Worm (Caenorhabditis elegans) whole organism, L4 larva: ENCODE results near the gene T26C12.2.
A peak's percentile ranks its signal among the peaks of the same experiment; 100 is the strongest.

Experiments used
- F37D6.2 ChIP-seq: sonication (generic microtip); optimal IDR thresholded peaks from 2 replicates; lab custom pipeline; 2016; ENCODE audit warnings: mild to moderate bottlenecking, missing genetic modification characterization, missing compliant biosample characterization
- R02D3.7 ChIP-seq: fragments of 150-350 bp; sonication (generic microtip); optimal IDR thresholded peaks from 3 replicates; lab custom pipeline; 2014; ENCODE audit warnings: missing biosample characterization, missing genetic modification characterization
- ZK337.2 ChIP-seq: fragments of 200-800 bp; sonication (Bioruptor generic); IDR thresholded peaks from 2 replicates; pipeline ENCODE4 v1.3.6; 2022; ENCODE audit warnings: missing genetic modification reagents, missing genetic modification characterization, missing compliant biosample characterization
- aly-2 ChIP-seq: sonication (generic microtip); optimal IDR thresholded peaks from 2 replicates; lab custom pipeline; 2018; ENCODE audit warnings: missing biosample characterization, missing genetic modification characterization
- ceh-20 ChIP-seq: fragments of 200-800 bp; sonication (Bioruptor generic); IDR thresholded peaks from 2 replicates; pipeline ENCODE4 v1.3.6; 2022; ENCODE audit warnings: missing genetic modification reagents, missing genetic modification characterization, missing compliant biosample characterization
- ceh-32 ChIP-seq: sonication (generic microtip); optimal IDR thresholded peaks from 2 replicates; lab custom pipeline; 2016; ENCODE audit warnings: mild to moderate bottlenecking, missing genetic modification characterization, missing compliant biosample characterization; ENCODE audit not compliant: poor library complexity
- ceh-44 ChIP-seq: fragments of 200-800 bp; sonication (Bioruptor generic); IDR thresholded peaks from 2 replicates; pipeline ENCODE4 v1.3.6; 2022; ENCODE audit warnings: missing genetic modification reagents, missing genetic modification characterization, missing compliant biosample characterization
- ceh-82 ChIP-seq: sonication (generic microtip); optimal IDR thresholded peaks from 2 replicates; lab custom pipeline; 2017; ENCODE audit warnings: missing biosample characterization, missing genetic modification characterization
- daf-16 ChIP-seq, 3 experiments: sonication (generic microtip); optimal IDR thresholded peaks; 2 replicates each; lab custom pipeline; 2016 to 2017; ENCODE audit warnings: missing genetic modification characterization in 3 of 3, missing genetic modification reagents in 3 of 3, mild to moderate bottlenecking in 2 of 3, missing compliant biosample characterization in 2 of 3, missing biosample characterization in 1 of 3, moderate library complexity in 1 of 3
- dmd-6 ChIP-seq: fragments of 200-800 bp; sonication (Bioruptor generic); IDR thresholded peaks from 2 replicates; pipeline ENCODE4 v1.3.6; 2022; ENCODE audit warnings: missing genetic modification reagents, missing genetic modification characterization, missing compliant biosample characterization
- dmd-8 ChIP-seq: fragments of 200-800 bp; sonication (Bioruptor generic); IDR thresholded peaks from 2 replicates; pipeline ENCODE4 v1.3.6; 2022; ENCODE audit warnings: missing genetic modification characterization, missing compliant biosample characterization
- dve-1 ChIP-seq: sonication (generic microtip); optimal IDR thresholded peaks from 2 replicates; lab custom pipeline; 2017; ENCODE audit warnings: antibody characterized with exemption, mild to moderate bottlenecking, missing genetic modification characterization, missing compliant biosample characterization; ENCODE audit not compliant: insufficient read depth
- egl-27 ChIP-seq: sonication (generic microtip); optimal IDR thresholded peaks from 3 replicates; lab custom pipeline; 2017; ENCODE audit warnings: missing biosample characterization, missing genetic modification reagents, missing genetic modification characterization
- fos-1 ChIP-seq: fragments of 150-350 bp; optimal IDR thresholded peaks from 2 replicates; lab custom pipeline; 2014; ENCODE audit warnings: missing biosample characterization, missing genetic modification characterization
- hlh-11 ChIP-seq: fragments of 200-800 bp; sonication (Bioruptor generic); optimal IDR thresholded peaks from 2 replicates; lab custom pipeline; 2018; ENCODE audit warnings: mild to moderate bottlenecking, missing genetic modification characterization, missing compliant biosample characterization
- hlh-30 ChIP-seq: sonication (generic microtip); optimal IDR thresholded peaks from 2 replicates; lab custom pipeline; 2017; ENCODE audit warnings: antibody characterized with exemption, mild to moderate bottlenecking, missing genetic modification characterization, missing compliant biosample characterization; ENCODE audit not compliant: insufficient read depth
- lim-7 ChIP-seq: fragments of 200-800 bp; sonication (Bioruptor generic); IDR thresholded peaks from 2 replicates; pipeline ENCODE4 v1.3.6; 2022; ENCODE audit warnings: missing genetic modification characterization, missing compliant biosample characterization
- lin-1 ChIP-seq: fragments of 200-800 bp; sonication (Bioruptor generic); IDR thresholded peaks from 2 replicates; pipeline ENCODE4 v1.3.6; 2022; ENCODE audit warnings: missing genetic modification reagents, missing genetic modification characterization, missing compliant biosample characterization
- lin-15B ChIP-seq: fragments of 150-350 bp; sonication (generic microtip); optimal IDR thresholded peaks from 3 replicates; lab custom pipeline; 2014; ENCODE audit warnings: missing biosample characterization, missing genetic modification characterization
- lin-29 ChIP-seq: fragments of 200-800 bp; sonication (Bioruptor generic); IDR thresholded peaks from 2 replicates; pipeline ENCODE4 v1.3.6; 2022; ENCODE audit warnings: missing genetic modification reagents, missing genetic modification characterization, missing compliant biosample characterization
- madf-5 ChIP-seq, 2 experiments: fragments of 200-800 bp; sonication (Bioruptor generic); IDR thresholded peaks; 2 replicates each; pipeline ENCODE4 v1.3.6; 2022; ENCODE audit warnings: missing compliant biosample characterization in 2 of 2, missing genetic modification characterization in 2 of 2
- mdl-1 ChIP-seq, 2 experiments: fragments of 150-350 bp in 1 of 2; sonication (generic microtip) in 1 of 2; optimal IDR thresholded peaks; 2 replicates each; lab custom pipeline; 2014 to 2017; ENCODE audit warnings: missing biosample characterization in 2 of 2, missing genetic modification characterization in 2 of 2
- mdt-29 ChIP-seq: fragments of 200-800 bp; sonication (Bioruptor generic); IDR thresholded peaks from 2 replicates; pipeline ENCODE4 v1.3.6; 2022; ENCODE audit warnings: missing genetic modification reagents, missing genetic modification characterization, missing compliant biosample characterization
- mxl-3 ChIP-seq: fragments of 200-800 bp; sonication (Bioruptor generic); optimal IDR thresholded peaks from 2 replicates; lab custom pipeline; 2018; ENCODE audit warnings: mild to moderate bottlenecking, missing genetic modification characterization, missing compliant biosample characterization
- nhr-102 ChIP-seq: sonication (generic microtip); optimal IDR thresholded peaks from 2 replicates; lab custom pipeline; 2016; ENCODE audit warnings: mild to moderate bottlenecking, missing genetic modification characterization, moderate library complexity, missing compliant biosample characterization
- nhr-11 ChIP-seq: fragments of 150-350 bp; optimal IDR thresholded peaks from 2 replicates; lab custom pipeline; 2014; ENCODE audit warnings: missing biosample characterization, missing genetic modification characterization
- nhr-28 ChIP-seq: fragments of 150-350 bp; optimal IDR thresholded peaks from 2 replicates; lab custom pipeline; 2014; ENCODE audit warnings: missing biosample characterization, missing genetic modification characterization
- nhr-41 ChIP-seq: fragments of 200-800 bp; sonication (Bioruptor generic); IDR thresholded peaks from 2 replicates; pipeline ENCODE4 v1.3.6; 2022; ENCODE audit warnings: missing genetic modification reagents, missing genetic modification characterization, missing compliant biosample characterization
- nhr-42 ChIP-seq: fragments of 200-800 bp; sonication (Bioruptor generic); IDR thresholded peaks from 2 replicates; pipeline ENCODE4 v1.3.6; 2022; ENCODE audit warnings: missing genetic modification characterization, missing compliant biosample characterization
- nhr-6 ChIP-seq: fragments of 150-350 bp; optimal IDR thresholded peaks from 2 replicates; lab custom pipeline; 2014; ENCODE audit warnings: missing biosample characterization, missing genetic modification characterization
- nhr-76 ChIP-seq: fragments of 150-350 bp; optimal IDR thresholded peaks from 2 replicates; lab custom pipeline; 2014; ENCODE audit warnings: missing biosample characterization, missing genetic modification characterization
- nhr-77 ChIP-seq: fragments of 150-350 bp; optimal IDR thresholded peaks from 2 replicates; lab custom pipeline; 2014; ENCODE audit warnings: missing biosample characterization, missing genetic modification characterization
- pqm-1 ChIP-seq: sonication (generic microtip); optimal IDR thresholded peaks from 2 replicates; lab custom pipeline; 2017; ENCODE audit warnings: missing biosample characterization, missing genetic modification characterization
- rbr-2 ChIP-seq: sonication (generic microtip); optimal IDR thresholded peaks from 2 replicates; lab custom pipeline; 2016; ENCODE audit warnings: missing genotype, missing genetic modification characterization, missing compliant biosample characterization
- saeg-2 ChIP-seq: fragments of 200-800 bp; sonication (Bioruptor generic); IDR thresholded peaks from 2 replicates; pipeline ENCODE4 v1.3.6; 2022; ENCODE audit warnings: missing genetic modification reagents, missing genetic modification characterization, missing compliant biosample characterization
- set-16 ChIP-seq: fragments of 200-800 bp; sonication (Bioruptor generic); IDR thresholded peaks from 2 replicates; pipeline ENCODE4 v1.3.6; 2022; ENCODE audit warnings: missing genetic modification reagents, missing genetic modification characterization, missing compliant biosample characterization
- skn-1 ChIP-seq: fragments of 150-350 bp; optimal IDR thresholded peaks from 2 replicates; lab custom pipeline; 2014; ENCODE audit warnings: missing biosample characterization, missing genetic modification characterization
- spr-3 ChIP-seq: fragments of 200-800 bp; sonication (Bioruptor generic); optimal IDR thresholded peaks from 2 replicates; lab custom pipeline; 2018; ENCODE audit warnings: mild to moderate bottlenecking, missing genetic modification characterization, missing compliant biosample characterization
- tra-1 ChIP-seq: fragments of 200-800 bp; sonication (Bioruptor generic); IDR thresholded peaks from 2 replicates; pipeline ENCODE4 v1.3.6; 2022; ENCODE audit warnings: missing genetic modification reagents, missing genetic modification characterization, missing compliant biosample characterization
- unc-130 ChIP-seq: sonication (generic microtip); optimal IDR thresholded peaks from 2 replicates; lab custom pipeline; 2016; ENCODE audit warnings: missing genetic modification reagents, missing genetic modification characterization, missing compliant biosample characterization
- zfp-2 ChIP-seq: sonication (generic microtip); optimal IDR thresholded peaks from 2 replicates; lab custom pipeline; 2016; ENCODE audit warnings: mild to moderate bottlenecking, missing genetic modification characterization, missing compliant biosample characterization
- zip-11 ChIP-seq: fragments of 200-800 bp; sonication (Bioruptor generic); IDR thresholded peaks from 2 replicates; pipeline ENCODE4 v1.3.6; 2022; ENCODE audit warnings: missing genetic modification characterization, missing compliant biosample characterization

T26C12.2 gene

ce11 chrIV:3267581-3267980, 2.0 kb upstream of the T26C12.2 start, which contains the start of gene clec-173:
clec-173 (minus strand) TSS chrIV:3267681.
- TF ChIP-seq zip-11 (no peak), ceh-32 (tag; lab: Kevin White, UChicago) (no peak), R02D3.7 (no peak)

- TF ChIP-seq hlh-30 (tag; lab: Kevin White, UChicago) (no peak), set-16 (GFP tag; lab: Robert Waterston, UW) (peak; percentile 73), dmd-8 (GFP tag; lab: Robert Waterston, UW) (no peak), mdl-1 (tag; optimal IDR thresholded peaks at IDR 0.05; lab: Kevin White, UChicago) (no peak), nhr-28 (tag; lab: Kevin White, UChicago) (no peak), zfp-2 (tag; lab: Kevin White, UChicago) (no peak), lim-7 (GFP tag; lab: Robert Waterston, UW) (no peak), nhr-42 (GFP tag; lab: Robert Waterston, UW) (0 out of 2 replicates have a peak, but pooled peaks have one; percentile 12), fos-1 (tag; lab: Kevin White, UChicago) (no peak), mdt-29 (GFP tag; lab: Robert Waterston, UW) (no peak), dmd-6 (GFP tag; lab: Robert Waterston, UW) (no peak), tra-1 (GFP tag; lab: Robert Waterston, UW) (no peak)
Observed at ce11 chrIV:3266841-3267240, 1.3 kb upstream of the T26C12.2 start.

- TF ChIP-seq nhr-11 (tag; lab: Kevin White, UChicago) = no peak
- no peak for TF ChIP-seq ZK337.2
- TF ChIP-seq ceh-32 (tag; lab: Kevin White, UChicago) = no peak
- no peak for TF ChIP-seq lin-29 (GFP tag; lab: Robert Waterston, UW)
- TF ChIP-seq pqm-1 (tag; lab: Kevin White, UChicago) = no peak
- TF ChIP-seq lim-7 (GFP tag; lab: Robert Waterston, UW) = no peak
- no peak for TF ChIP-seq rbr-2 (tag; lab: Kevin White, UChicago)
- TF ChIP-seq nhr-42 (GFP tag; lab: Robert Waterston, UW) = no peak
- no peak for TF ChIP-seq aly-2 (tag; lab: Kevin White, UChicago)
- TF ChIP-seq, all 104 proteins: peak for 0
Observed at ce11 chrIV:3261761-3262160, 3.8 kb downstream of the T26C12.2 start.

- TF ChIP-seq hlh-30 (tag; lab: Kevin White, UChicago) (no peak), mxl-3 (GFP tag; lab: Kevin White, UChicago) (no peak), ceh-44 (no peak)
Observed at ce11 chrIV:3260216-3260615, 5.3 kb downstream of the T26C12.2 start.

ce11 chrIV:3258528-3258927, 7.0 kb downstream of the T26C12.2 start, which contains the start of gene T26C12.1:
T26C12.1 (plus strand) TSS chrIV:3258910.
- TF ChIP-seq ceh-82 (tag; lab: Kevin White, UChicago) (no peak), dmd-6 (GFP tag; lab: Robert Waterston, UW) (peak; percentile 57; the same call in 1 of the 2 replicates), nhr-11 (tag; lab: Kevin White, UChicago) (no peak), mdl-1 (tag; optimal IDR thresholded peaks at IDR 0.05; lab: Kevin White, UChicago) (peak in 1 of 2 experiments; percentile 73), madf-5 (GFP tag; IDR thresholded peaks at IDR 0.05; lab: Robert Waterston, UW) (no peak), skn-1 (tag; lab: Kevin White, UChicago) (no peak), nhr-6 (tag; lab: Kevin White, UChicago) (no peak), daf-16 (GFP tag; optimal IDR thresholded peaks at IDR 0.05; lab: Kevin White, UChicago) (no peak), daf-16 (tag; optimal IDR thresholded peaks at IDR 0.05; lab: Kevin White, UChicago) (peak; percentile 53), lin-1 (GFP tag; lab: Robert Waterston, UW) (no peak), nhr-76 (no peak), nhr-28 (tag; lab: Kevin White, UChicago) (peak; percentile 92), unc-130 (no peak), nhr-102 (tag; lab: Kevin White, UChicago) (no peak), F37D6.2 (tag; lab: Kevin White, UChicago) (no peak), nhr-41 (GFP tag; lab: Robert Waterston, UW) (no peak), nhr-77 (tag; lab: Kevin White, UChicago) (peak; percentile 47), saeg-2 (GFP tag; lab: Robert Waterston, UW) (no peak), dve-1 (tag; lab: Kevin White, UChicago) (peak; percentile 50), hlh-30 (tag; lab: Kevin White, UChicago) (peak; percentile 21), lin-15B (tag; lab: Kevin White, UChicago) (no peak), ceh-20 (GFP tag; lab: Robert Waterston, UW) (no peak), ZK337.2 (no peak), egl-27 (tag; lab: Kevin White, UChicago) (no peak), hlh-11 (tag; lab: Kevin White, UChicago) (peak; percentile 36), spr-3 (GFP tag; lab: Kevin White, UChicago) (no peak)
